Fruit fly (Drosophila melanogaster): ENCODE results near the gene eag.
A peak's percentile ranks its signal among the peaks of the same experiment; 100 is the strongest.

The eag gene

dm6 chrX:14953896-14954295 lies 1.4 kb upstream of the eag start (continued):
- TF ChIP-seq Hsf (GFP tag; optimal IDR thresholded peaks at IDR 0.05), result peak; percentile 26
- no peak for TF ChIP-seq sisA (GFP tag; IDR thresholded peaks at IDR 0.05)
- TF ChIP-seq Fer2 (tag; optimal IDR thresholded peaks at IDR 0.05), result no peak
- no peak for TF ChIP-seq Trl (optimal IDR thresholded peaks at IDR 0.05)
- TF ChIP-seq Trl (GFP tag; optimal IDR thresholded peaks at IDR 0.05), result no peak
- TF ChIP-seq ATbp (GFP tag; optimal IDR thresholded peaks at IDR 0.05), result no peak
- TF ChIP-seq lola (GFP tag; optimal IDR thresholded peaks at IDR 0.05), result no peak
- TF ChIP-seq CG10979 (tag; optimal IDR thresholded peaks at IDR 0.05), result peak; percentile 6
- TF ChIP-seq CG8478 (optimal IDR thresholded peaks at IDR 0.05), result no peak
- TF ChIP-seq CG12769 (tag; optimal IDR thresholded peaks at IDR 0.05), result no peak
- TF ChIP-seq vnd (GFP tag; IDR thresholded peaks at IDR 0.05; ENCODE audit: partially characterized antibody), result no peak
- TF ChIP-seq Antp (GFP tag; optimal IDR thresholded peaks at IDR 0.05), result no peak
- no peak for TF ChIP-seq Fer1 (GFP tag; optimal IDR thresholded peaks at IDR 0.05)
- peak; percentile 21 for TF ChIP-seq PHDP (tag; optimal IDR thresholded peaks at IDR 0.05)
- no peak for TF ChIP-seq CG15073 (GFP tag; optimal IDR thresholded peaks at IDR 0.05)
- TF ChIP-seq usp (GFP tag; optimal IDR thresholded peaks at IDR 0.05), result no peak
- TF ChIP-seq CG14965 (GFP tag; optimal IDR thresholded peaks at IDR 0.05; ENCODE audit: borderline replicate concordance), result no peak
- no peak for TF ChIP-seq CG6654 (GFP tag; optimal IDR thresholded peaks at IDR 0.05)
- TF ChIP-seq Asciz (GFP tag; optimal IDR thresholded peaks at IDR 0.05), result no peak
- TF ChIP-seq rib (GFP tag; IDR thresholded peaks at IDR 0.05), result no peak
- TF ChIP-seq Sin3A (optimal IDR thresholded peaks at IDR 0.05), result no peak
- TF ChIP-seq Awh (GFP tag; IDR thresholded peaks at IDR 0.05), result no peak
- TF ChIP-seq gce (GFP tag; IDR thresholded peaks at IDR 0.05), result no peak
- no peak for TF ChIP-seq tap (tag; optimal IDR thresholded peaks at IDR 0.05)
- no peak for TF ChIP-seq CG11723 (GFP tag; optimal IDR thresholded peaks at IDR 0.05)
- TF ChIP-seq CG15601 (tag; optimal IDR thresholded peaks at IDR 0.05), result peak; percentile 33
- TF ChIP-seq CG14667 (GFP tag; IDR thresholded peaks at IDR 0.05), result no peak
- no peak for TF ChIP-seq NFAT (GFP tag; IDR thresholded peaks at IDR 0.05)
- TF ChIP-seq Lpt (GFP tag; optimal IDR thresholded peaks at IDR 0.05), result no peak
- TF ChIP-seq CG10267 (tag; optimal IDR thresholded peaks at IDR 0.05), result peak; percentile 25
- TF ChIP-seq onecut (GFP tag; IDR thresholded peaks at IDR 0.05), result no peak
- no peak for TF ChIP-seq NfI (GFP tag; optimal IDR thresholded peaks at IDR 0.05)
- TF ChIP-seq sna (GFP tag; IDR thresholded peaks at IDR 0.05; ENCODE audit: partially characterized antibody), result no peak

dm6 chrX:14960856-14961255 lies 5.6 kb downstream of the eag start:
- TF ChIP-seq sc (optimal IDR thresholded peaks at IDR 0.05), result no peak
- TF ChIP-seq sc (GFP tag; optimal IDR thresholded peaks at IDR 0.05), result no peak
- peak; percentile 96 for TF ChIP-seq CG6654 (GFP tag; optimal IDR thresholded peaks at IDR 0.05)
- TF ChIP-seq Doc2 (GFP tag; IDR thresholded peaks at IDR 0.05), result no peak
- TF ChIP-seq CG14860 (GFP tag; IDR thresholded peaks at IDR 0.05; ENCODE audit: partially characterized antibody), result 0 out of 3 replicates have a peak, but pooled peaks have one; percentile 18
- TF ChIP-seq cad (GFP tag; optimal IDR thresholded peaks at IDR 0.05), result peak; percentile 69
- no peak for TF ChIP-seq az2 (GFP tag; optimal IDR thresholded peaks at IDR 0.05)
- TF ChIP-seq stwl (tag; optimal IDR thresholded peaks at IDR 0.05), result peak; percentile 12
- peak; percentile 46 for TF ChIP-seq cg (GFP tag; optimal IDR thresholded peaks at IDR 0.05)
- TF ChIP-seq CG2202 (tag; optimal IDR thresholded peaks at IDR 0.05), result no peak
- TF ChIP-seq HmgD (GFP tag; optimal IDR thresholded peaks at IDR 0.05), result no peak
- peak; percentile 5 for TF ChIP-seq CTCF (GFP tag; optimal IDR thresholded peaks at IDR 0.05)
- TF ChIP-seq CG15514 (GFP tag; optimal IDR thresholded peaks at IDR 0.05), result no peak
- no peak for TF ChIP-seq CHES-1-like (GFP tag; optimal IDR thresholded peaks at IDR 0.05)
- TF ChIP-seq chn (GFP tag; optimal IDR thresholded peaks at IDR 0.05), result no peak
- no peak for TF ChIP-seq Dp (GFP tag; optimal IDR thresholded peaks at IDR 0.05)
- TF ChIP-seq CG17612 (GFP tag; IDR thresholded peaks at IDR 0.05), result no peak
- TF ChIP-seq dmrt99B (tag; optimal IDR thresholded peaks at IDR 0.05), result no peak
